Fruit fly (Drosophila melanogaster) Kc167 (cell line): ENCODE measurements around the gene CG14995.

Source experiments
- Sin3A ChIP-seq: fragments of >200 bp; optimal IDR thresholded peaks from 2 replicates; lab custom pipeline; 2018; ENCODE audit warnings: missing external identifiers
- h ChIP-seq: fragments of >200 bp; optimal IDR thresholded peaks from 3 replicates; lab custom pipeline; 2018; ENCODE audit warnings: missing external identifiers
- insv ChIP-seq: fragments of >200 bp; optimal IDR thresholded peaks from 3 replicates; lab custom pipeline; 2018; ENCODE audit warnings: missing external identifiers
- psq ChIP-seq: fragments of >200 bp; optimal IDR thresholded peaks from 2 replicates; lab custom pipeline; 2017; ENCODE audit warnings: missing external identifiers

- TF ChIP-seq Sin3A (lab: Kevin White, UChicago) (no peak), h (lab: Kevin White, UChicago) (no peak), psq (lab: Kevin White, UChicago) (no peak), insv (no peak)
Observed at dm6 chr3L:4068368-4068767, 34.7 kb downstream of the CG14995 start.
